Worm (Caenorhabditis elegans): ENCODE measurements around the gene C28D4.8.
"Not testable (repeated sequence)": the region's sequence is repeated elsewhere in the genome, so short reads cannot be mapped to it uniquely, and the experiment has no call there.

Gene C28D4.8

DNA sequence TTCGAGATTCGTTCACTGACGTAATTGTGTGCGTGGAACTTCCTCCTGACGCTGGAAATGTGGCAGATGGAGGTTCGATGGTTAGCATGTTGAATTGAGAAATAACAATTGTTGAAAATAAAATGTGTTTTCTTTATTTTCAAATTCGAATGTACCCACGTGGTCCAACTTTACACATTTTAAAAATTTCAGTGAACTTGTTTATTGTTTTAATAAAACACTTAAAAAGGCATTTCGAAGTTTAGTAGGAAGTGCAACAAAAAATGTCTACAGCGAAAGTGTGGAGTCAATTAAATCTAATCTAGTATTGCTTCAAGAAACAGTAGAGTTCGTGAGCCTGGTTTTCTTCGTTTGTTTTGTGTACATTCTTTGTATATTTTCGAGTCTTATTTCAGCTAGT is 18.0 kb upstream of the C28D4.8 start, which contains the start of gene ssp-36:
Gene ssp-36, minus strand, starts transcription at position 101 of the 400 bp plus-strand sequence.
- TF ChIP-seq W03F9.2 (tag; optimal IDR thresholded peaks at IDR 0.05) (no peak), dao-5 (tag; optimal IDR thresholded peaks at IDR 0.05) (no peak), him-1 (tag; optimal IDR thresholded peaks at IDR 0.05) (no peak)

DNA sequence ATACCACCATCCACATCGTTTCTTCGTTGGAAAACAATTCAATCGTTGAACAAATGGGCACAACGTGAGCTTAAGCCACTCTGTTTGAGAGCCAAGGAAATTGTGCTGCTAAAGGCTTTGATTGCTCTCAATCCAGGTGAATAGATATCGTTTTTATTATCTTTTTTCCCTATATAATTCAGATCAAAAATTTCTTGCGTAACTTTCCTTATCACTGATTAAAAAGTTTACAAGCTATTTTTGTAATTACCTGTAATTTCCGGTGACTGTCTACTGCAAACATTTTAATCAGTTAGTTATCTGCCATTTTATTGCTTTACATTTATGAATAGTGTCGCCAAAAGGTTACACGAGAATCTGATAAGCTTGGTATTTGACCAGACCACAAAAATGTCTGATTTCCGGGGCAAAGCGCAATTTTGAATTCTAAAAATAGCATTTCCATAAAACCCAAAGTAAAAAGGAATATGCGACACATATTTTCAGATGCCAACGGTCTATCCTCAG is 14.5 kb upstream of the C28D4.8 start:
- TF ChIP-seq him-1 (tag; optimal IDR thresholded peaks at IDR 0.05) = no peak

DNA sequence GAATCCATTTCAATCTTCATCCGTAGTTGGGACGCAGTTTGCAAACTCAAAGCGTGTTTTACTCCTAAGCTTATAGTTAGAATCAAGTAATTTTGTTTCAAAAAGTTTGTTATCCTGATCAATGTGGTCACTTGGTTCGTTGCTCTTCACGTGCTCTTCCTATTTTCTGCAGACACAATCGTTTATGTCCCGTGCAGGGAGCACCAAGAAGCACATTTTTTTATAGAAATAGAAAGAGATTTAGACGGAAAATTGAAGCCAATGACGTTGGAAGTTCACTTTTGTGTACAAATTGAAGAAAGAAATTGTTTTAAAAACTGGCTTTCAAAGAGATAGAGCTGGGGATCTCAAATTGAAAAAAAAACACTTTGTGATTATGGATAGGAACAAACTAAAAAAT is 13.5 kb upstream of the C28D4.8 start:
- TF ChIP-seq dao-5 (tag; optimal IDR thresholded peaks at IDR 0.05) (no peak), W03F9.2 (tag; optimal IDR thresholded peaks at IDR 0.05) (no peak), him-1 (tag; optimal IDR thresholded peaks at IDR 0.05) (no peak)

DNA sequence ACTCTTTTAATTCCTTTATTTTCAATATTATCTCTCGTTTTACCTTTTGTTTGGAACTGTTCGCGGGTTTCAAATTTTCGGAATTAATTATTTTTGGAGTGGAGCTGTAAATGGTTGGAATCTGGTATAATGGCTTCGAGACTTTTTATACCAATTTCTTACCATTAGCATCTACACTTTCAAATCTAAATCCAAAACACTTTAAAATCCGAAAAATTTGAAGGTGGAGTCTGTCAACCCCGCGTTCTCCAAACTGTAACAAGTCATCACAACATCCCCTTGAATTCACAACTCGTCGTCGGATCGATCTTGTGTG is 9.1 kb upstream of the C28D4.8 start, which contains the start of gene nhr-97:
Gene nhr-97, plus strand, starts transcription at position 217 of the 316 bp plus-strand sequence.
- no peak for TF ChIP-seq W03F9.2 (tag; optimal IDR thresholded peaks at IDR 0.05)

DNA sequence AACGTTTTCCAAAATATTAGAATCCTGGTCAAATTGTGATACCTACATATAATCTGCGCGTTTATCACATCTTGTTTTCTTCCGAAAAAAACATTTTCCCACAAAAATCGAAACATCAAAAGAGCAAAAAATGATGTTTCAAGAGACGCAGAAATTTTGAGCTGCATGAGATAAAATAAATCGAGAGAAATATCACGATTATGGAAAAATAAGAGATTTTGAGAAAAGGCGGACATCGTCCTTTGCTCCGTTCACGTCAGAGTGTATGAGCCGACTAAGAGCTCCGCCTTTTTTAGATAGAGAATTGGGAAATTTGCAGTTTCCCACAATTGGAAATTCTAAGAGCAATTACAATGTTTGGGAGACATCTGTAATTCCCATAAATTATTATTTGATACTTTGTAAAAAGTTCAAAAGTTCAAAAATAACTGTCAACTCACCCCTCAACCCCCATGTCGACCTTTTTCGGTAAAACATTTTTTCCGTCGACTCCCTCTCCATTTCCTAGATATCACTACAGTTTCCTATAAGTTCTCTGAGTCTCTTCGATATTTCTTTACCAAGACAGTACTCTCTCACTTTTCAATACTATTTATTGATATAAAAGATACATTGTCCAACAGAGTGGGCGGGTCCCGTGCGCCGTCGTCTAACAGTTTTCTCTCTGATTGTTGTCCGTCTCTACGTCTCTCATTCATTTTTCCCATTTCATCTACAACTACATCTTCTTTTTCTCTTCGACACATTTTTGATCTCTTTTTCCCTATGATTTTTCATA is 8.6 kb upstream of the C28D4.8 start:
- TF ChIP-seq W03F9.2 (tag; optimal IDR thresholded peaks at IDR 0.05) (peak; percentile 41), dao-5 (tag; optimal IDR thresholded peaks at IDR 0.05) (no peak), him-1 (tag; optimal IDR thresholded peaks at IDR 0.05) (no peak)

DNA sequence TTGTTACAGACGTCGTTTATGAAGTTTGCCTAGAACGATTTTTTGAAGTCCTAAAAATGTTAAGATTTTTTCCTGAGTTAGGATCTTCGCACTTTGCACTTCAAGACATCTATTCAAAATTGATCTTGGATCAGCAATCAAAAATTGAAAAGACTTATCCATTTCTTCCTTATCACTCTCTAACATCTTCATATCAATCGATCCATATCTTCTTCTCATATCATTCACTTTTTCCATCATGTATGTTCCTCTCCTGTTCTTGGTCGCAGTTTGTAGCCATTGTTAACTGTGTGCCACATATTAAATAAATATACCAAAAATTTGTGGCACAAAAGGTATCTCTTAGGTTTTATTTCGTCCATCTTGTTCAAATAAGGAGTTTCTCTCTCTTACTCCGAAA is 7.5 kb upstream of the C28D4.8 start:
- no peak for TF ChIP-seq dao-5 (tag; optimal IDR thresholded peaks at IDR 0.05)
- TF ChIP-seq W03F9.2 (tag; optimal IDR thresholded peaks at IDR 0.05) = no peak
- no peak for TF ChIP-seq him-1 (tag; optimal IDR thresholded peaks at IDR 0.05)

DNA sequence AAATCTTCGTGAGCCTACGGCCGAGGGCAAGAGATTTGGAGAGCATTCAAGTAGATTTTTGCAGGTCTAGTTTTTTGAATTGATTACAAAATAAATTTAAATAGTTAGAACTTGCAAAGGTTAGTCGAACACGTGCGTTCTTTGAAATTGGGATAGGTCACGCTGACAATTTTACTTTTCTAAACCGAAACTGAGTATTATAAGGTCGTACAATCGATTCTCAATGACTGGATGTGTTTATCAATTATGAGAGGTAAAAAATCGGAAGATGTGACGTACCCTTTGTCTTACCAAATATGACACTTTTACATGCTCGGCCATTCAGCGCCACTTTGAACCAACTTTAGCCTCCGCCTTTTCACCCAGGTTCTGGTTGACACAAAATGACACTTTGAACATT is 1.5 kb downstream of the C28D4.8 start, which contains the start of gene C28D4.5:
Gene C28D4.5, minus strand, starts transcription at position 101 of the 400 bp plus-strand sequence.
- TF ChIP-seq him-1 (tag; optimal IDR thresholded peaks at IDR 0.05) (no peak), W03F9.2 (tag; optimal IDR thresholded peaks at IDR 0.05) (no peak), dao-5 (tag; optimal IDR thresholded peaks at IDR 0.05) (no peak)

DNA sequence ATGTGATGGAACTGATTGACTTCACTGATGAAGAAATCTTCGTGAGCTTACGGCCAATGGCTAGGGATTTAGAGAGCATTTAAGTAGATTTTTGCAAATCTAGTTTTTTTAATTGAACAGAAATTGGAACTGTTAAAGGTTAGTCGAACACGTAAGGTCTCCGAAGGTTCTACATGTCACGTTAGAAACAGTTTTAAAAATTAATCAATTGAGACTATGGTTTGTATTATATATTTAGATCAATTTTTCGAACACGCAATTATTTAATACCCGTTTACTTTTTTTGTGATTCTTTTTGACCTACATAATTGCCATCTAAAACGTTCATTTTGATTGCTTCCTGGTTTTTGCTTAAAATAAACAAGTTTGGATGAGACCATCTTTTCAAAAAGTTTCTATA is 3.3 kb downstream of the C28D4.8 start, which contains the start of gene C28D4.4:
Gene C28D4.4, minus strand, starts transcription at position 101 of the 400 bp plus-strand sequence.
- no peak for TF ChIP-seq W03F9.2 (tag; optimal IDR thresholded peaks at IDR 0.05)
- no peak for TF ChIP-seq dao-5 (tag; optimal IDR thresholded peaks at IDR 0.05)
- no peak for TF ChIP-seq him-1 (tag; optimal IDR thresholded peaks at IDR 0.05)

DNA sequence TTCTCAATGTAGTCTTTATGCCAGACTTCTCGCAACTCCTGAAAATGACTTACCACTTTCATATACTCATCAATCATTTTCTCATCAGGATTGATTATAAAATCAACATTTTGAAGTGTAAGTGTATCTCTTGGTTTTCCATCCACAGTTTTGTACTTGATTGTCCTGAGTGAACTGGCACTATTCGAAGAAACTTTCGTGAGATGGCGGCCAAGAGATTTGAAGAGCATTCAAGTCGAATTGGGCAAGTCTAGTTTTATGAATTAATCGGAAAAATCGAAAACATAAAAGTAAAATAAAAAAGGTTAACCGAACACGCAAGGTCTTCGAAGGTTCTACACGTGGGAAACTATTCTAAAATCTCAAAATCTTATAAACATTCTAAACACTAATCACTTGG is 5.4 kb downstream of the C28D4.8 start, which contains the start of gene C28D4.7:
Gene C28D4.7, minus strand, starts transcription at position 265 of the 400 bp plus-strand sequence.
- TF ChIP-seq W03F9.2 (tag; optimal IDR thresholded peaks at IDR 0.05) (no peak), dao-5 (tag; optimal IDR thresholded peaks at IDR 0.05) (no peak), him-1 (tag; optimal IDR thresholded peaks at IDR 0.05) (no peak)

DNA sequence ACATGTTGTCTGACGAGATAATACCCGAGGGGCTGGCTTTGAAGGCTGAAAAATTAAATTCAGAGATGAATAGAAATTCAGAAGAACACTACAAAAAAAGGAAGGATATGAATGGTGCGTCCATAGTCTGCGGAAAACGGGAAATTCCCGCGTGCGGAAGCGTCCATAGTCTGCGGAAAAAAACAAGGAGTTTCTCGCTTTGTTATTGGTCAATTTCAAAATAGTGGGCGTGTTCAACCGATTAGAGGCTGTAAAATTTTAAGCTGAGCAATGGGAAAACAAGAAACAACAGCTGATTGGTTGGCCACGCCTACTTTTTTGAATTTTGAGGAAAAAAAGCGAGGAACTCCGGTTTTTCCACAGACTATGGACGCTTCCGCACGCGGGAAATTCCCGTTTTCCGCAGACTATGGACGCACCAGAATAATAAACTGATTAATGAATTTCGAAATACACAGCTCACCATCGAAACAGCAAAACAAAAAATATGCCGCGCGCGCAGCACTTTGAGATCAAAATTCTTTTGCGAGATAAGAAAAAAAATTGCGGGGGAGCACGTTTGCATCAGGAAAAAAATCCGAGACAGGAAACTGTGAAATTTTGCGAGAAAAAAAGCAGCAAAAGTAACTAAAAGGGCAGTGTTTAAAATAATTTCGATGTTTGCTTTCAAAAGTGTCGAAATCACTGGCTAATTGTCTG is 7.2 kb downstream of the C28D4.8 start, which contains the start of gene gln-6:
Gene gln-6, minus strand, starts transcription at position 51 of the 699 bp plus-strand sequence.
- not testable (repeated sequence) for TF ChIP-seq dao-5, W03F9.2, him-1 (tag; optimal IDR thresholded peaks at IDR 0.05)

DNA sequence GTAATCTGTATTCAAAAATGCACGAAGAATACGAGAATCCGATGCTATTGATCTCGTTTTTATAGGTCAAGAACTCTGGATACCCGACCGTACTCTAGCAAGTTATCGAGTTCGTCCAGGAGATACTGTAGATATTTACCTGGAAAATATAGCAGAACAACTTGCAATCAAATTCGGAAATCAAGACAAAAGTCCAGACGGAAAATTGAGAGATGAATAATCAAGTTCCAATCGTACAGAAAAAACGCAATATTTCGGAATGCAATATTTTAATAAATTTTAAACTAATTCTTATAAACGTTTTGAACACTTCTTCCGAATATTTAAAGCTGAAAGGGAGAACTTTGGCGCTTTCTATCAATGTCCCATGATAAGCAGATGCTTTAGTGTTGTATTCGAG is 9.2 kb downstream of the C28D4.8 start:
- TF ChIP-seq W03F9.2 (tag; optimal IDR thresholded peaks at IDR 0.05) (no peak), him-1 (tag; optimal IDR thresholded peaks at IDR 0.05) (no peak), dao-5 (tag; optimal IDR thresholded peaks at IDR 0.05) (no peak)

DNA sequence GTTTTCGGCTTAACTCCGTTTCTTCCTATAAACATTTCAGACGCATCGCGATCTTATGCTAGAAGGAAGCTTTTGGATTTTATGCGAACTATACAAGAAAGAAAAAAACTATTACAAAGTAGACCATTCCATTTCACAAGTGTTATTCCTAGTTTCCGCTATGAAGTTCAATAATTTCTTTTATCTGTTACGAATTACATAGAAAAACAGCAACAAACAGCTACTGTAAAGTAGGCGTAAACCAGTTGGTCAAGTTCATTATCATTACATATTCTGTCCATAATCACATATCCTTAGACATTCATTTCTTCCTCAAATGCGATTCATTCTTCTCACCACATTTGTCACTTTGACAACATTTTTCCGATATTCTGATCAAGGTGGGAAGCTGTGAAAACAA is 10.0 kb downstream of the C28D4.8 start, which contains the start of gene C28D4.10:
Gene C28D4.10, plus strand, starts transcription at position 301 of the 400 bp plus-strand sequence.
- TF ChIP-seq dao-5 (tag; optimal IDR thresholded peaks at IDR 0.05) = no peak
- TF ChIP-seq him-1 (tag; optimal IDR thresholded peaks at IDR 0.05) = no peak
- TF ChIP-seq W03F9.2 (tag; optimal IDR thresholded peaks at IDR 0.05) = no peak

DNA sequence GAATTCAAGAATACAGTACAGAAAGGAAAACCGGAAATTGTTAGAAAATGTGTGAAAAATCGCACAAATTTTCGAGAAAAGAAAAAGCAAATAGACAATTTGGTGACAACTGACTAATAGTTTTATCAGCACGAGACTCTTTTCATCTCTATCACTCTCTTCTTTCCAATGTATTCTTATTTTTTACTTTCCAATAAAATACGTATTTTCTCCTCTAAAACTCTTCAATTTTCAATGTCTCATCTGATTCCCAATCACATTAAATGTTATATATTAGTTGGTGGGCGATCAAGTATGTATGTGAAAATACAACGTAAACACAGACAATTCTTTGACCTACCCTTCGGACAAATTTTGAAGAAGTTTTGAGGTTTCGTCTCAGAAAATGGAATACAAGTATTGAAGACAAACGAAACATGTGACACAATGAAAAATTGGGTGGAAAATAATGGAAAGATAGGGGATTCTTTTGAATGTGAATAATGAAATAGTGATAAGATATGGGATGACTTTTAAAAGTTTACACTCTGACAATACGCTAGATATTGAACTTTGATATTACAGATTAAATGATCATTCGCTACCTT is 10.9 kb downstream of the C28D4.8 start, which contains the start of gene cka-1:
Gene cka-1, minus strand, starts transcription at position 418 of the 587 bp plus-strand sequence.
- TF ChIP-seq him-1 (tag; optimal IDR thresholded peaks at IDR 0.05) (no peak), dao-5 (tag; optimal IDR thresholded peaks at IDR 0.05) (no peak), W03F9.2 (tag; optimal IDR thresholded peaks at IDR 0.05) (no peak)
